Fruit fly (Drosophila melanogaster): ENCODE data around the gene CG7322.

dm6 chrX:18837046-18837445 is 20.5 kb downstream of the CG7322 start:
- TF ChIP-seq D19A (tag; optimal IDR thresholded peaks at IDR 0.05) (no peak), CG6791 (GFP tag; IDR thresholded peaks at IDR 0.05; ENCODE audit: partially characterized antibody) (no peak), gfzf (GFP tag; optimal IDR thresholded peaks at IDR 0.05) (no peak), grn (GFP tag; optimal IDR thresholded peaks at IDR 0.05) (peak; percentile 62), phol (tag; optimal IDR thresholded peaks at IDR 0.05) (no peak)
